Worm (Caenorhabditis elegans): ENCODE results near the gene T04A11.1.

DNA sequence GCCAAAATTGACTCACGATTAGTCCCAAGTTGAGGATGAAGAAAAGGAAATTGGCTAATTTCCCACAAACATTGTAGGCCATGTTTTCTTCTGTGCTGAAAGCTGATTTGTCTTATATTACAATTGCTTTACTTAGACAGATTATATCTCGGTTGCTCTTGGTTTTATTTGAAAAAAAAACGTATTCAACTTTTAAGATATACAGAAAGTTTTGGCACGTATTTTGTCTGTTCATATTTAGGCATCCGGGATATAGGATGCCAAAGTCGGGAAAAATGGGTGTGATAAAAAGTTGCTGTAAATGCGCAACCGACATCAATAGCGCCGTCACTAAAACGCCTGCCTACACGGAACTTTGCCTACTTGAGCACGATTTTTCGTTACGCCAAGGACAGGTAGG, 43.3 kb upstream of the T04A11.1 start, which contains the start of gene tsp-4:
- no peak for TF ChIP-seq unc-55 (GFP tag; optimal IDR thresholded peaks at IDR 0.05)
- TF ChIP-seq ceh-9 (tag; optimal IDR thresholded peaks at IDR 0.05): no peak
- no peak for TF ChIP-seq mec-3 (tag; optimal IDR thresholded peaks at IDR 0.05; ENCODE audit: borderline replicate concordance)
- no peak for TF ChIP-seq lin-11 (tag; optimal IDR thresholded peaks at IDR 0.05)
- no peak for TF ChIP-seq dmd-4 (tag; optimal IDR thresholded peaks at IDR 0.05; ENCODE audit: borderline replicate concordance)
